Fruit fly (Drosophila melanogaster) whole organism, embryonic: ENCODE results near the gene CG10116.

Experiments
- Ada2b ChIP-seq: fragments of 200-800 bp; sonication (Bioruptor generic); IDR thresholded peaks from 2 replicates; pipeline ENCODE4 v1.3.6; 2022; ENCODE audit warnings: missing biosample characterization, missing genetic modification characterization
- Asciz ChIP-seq: fragments of 200-800 bp; sonication (Bioruptor generic); optimal IDR thresholded peaks from 2 replicates; lab custom pipeline; 2017; ENCODE audit warnings: missing biosample characterization, mild to moderate bottlenecking, missing genetic modification characterization, missing genetic modification reagents
- CG1024 ChIP-seq: fragments of 200-800 bp; sonication (Bioruptor generic); IDR thresholded peaks from 2 replicates; pipeline ENCODE4 v1.3.6; 2022; ENCODE audit warnings: missing biosample characterization, missing genetic modification characterization
- CG11723 ChIP-seq: fragments of 200-800 bp; sonication (Bioruptor generic); optimal IDR thresholded peaks from 2 replicates; lab custom pipeline; 2017; ENCODE audit warnings: missing biosample characterization, mild to moderate bottlenecking, missing genetic modification characterization
- CG13296 ChIP-seq: fragments of 200-800 bp; sonication (Bioruptor generic); optimal IDR thresholded peaks from 3 replicates; lab custom pipeline; 2018; ENCODE audit warnings: missing biosample characterization, mild to moderate bottlenecking, missing genetic modification characterization
- CG13894 ChIP-seq: fragments of 200-800 bp; sonication (Bioruptor generic); optimal IDR thresholded peaks from 3 replicates; lab custom pipeline; 2018; ENCODE audit warnings: missing biosample characterization, mild to moderate bottlenecking, missing genetic modification characterization, moderate library complexity
- CG15269 ChIP-seq: fragments of 200-800 bp; sonication (Bioruptor generic); optimal IDR thresholded peaks from 2 replicates; lab custom pipeline; 2018; ENCODE audit warnings: missing biosample characterization, mild to moderate bottlenecking, missing genetic modification characterization, moderate library complexity
- CG16779 ChIP-seq: fragments of 200-800 bp; sonication (Bioruptor generic); IDR thresholded peaks from 2 replicates; pipeline ENCODE4 v1.3.6; 2022; ENCODE audit warnings: missing biosample characterization, missing genetic modification characterization
- CG2120 ChIP-seq: fragments of 200-800 bp; sonication (Bioruptor generic); optimal IDR thresholded peaks from 3 replicates; lab custom pipeline; 2016; ENCODE audit warnings: missing biosample characterization, missing genetic modification characterization
- CG3163 ChIP-seq: fragments of 200-800 bp; sonication (Bioruptor generic); optimal IDR thresholded peaks from 3 replicates; lab custom pipeline; 2016; ENCODE audit warnings: missing biosample characterization, missing genetic modification characterization
- CG32532 ChIP-seq: fragments of 200-800 bp; sonication (Bioruptor generic); IDR thresholded peaks from 2 replicates; pipeline ENCODE4 v1.3.6; 2022; ENCODE audit warnings: missing biosample characterization, missing genetic modification characterization
- CG5953 ChIP-seq: fragments of 200-800 bp; sonication (Bioruptor generic); IDR thresholded peaks from 2 replicates; pipeline ENCODE4 v1.3.6; 2022; ENCODE audit warnings: missing biosample characterization, missing genetic modification characterization
- CG7786 ChIP-seq: fragments of 200-800 bp; sonication (Bioruptor generic); optimal IDR thresholded peaks from 2 replicates; lab custom pipeline; 2016; ENCODE audit warnings: missing biosample characterization, missing genetic modification characterization
- CG7928 ChIP-seq: fragments of 200-800 bp; sonication (Bioruptor generic); optimal IDR thresholded peaks from 2 replicates; lab custom pipeline; 2017; ENCODE audit warnings: missing biosample characterization, mild to moderate bottlenecking, missing genetic modification characterization
- CG8765 ChIP-seq: fragments of 200-800 bp; sonication (Bioruptor generic); IDR thresholded peaks from 2 replicates; pipeline ENCODE4 v1.3.6; 2022; ENCODE audit warnings: missing biosample characterization, missing genetic modification characterization
- CG9727 ChIP-seq: fragments of 200-800 bp; sonication (Bioruptor generic); optimal IDR thresholded peaks from 3 replicates; lab custom pipeline; 2017; ENCODE audit warnings: missing biosample characterization, mild to moderate bottlenecking, missing genetic modification characterization
- Deaf1 ChIP-seq: fragments of 200-800 bp; optimal IDR thresholded peaks from 3 replicates; lab custom pipeline; 2019; ENCODE audit warnings: missing biosample characterization, mild to moderate bottlenecking, missing genetic modification characterization, moderate library complexity
- Dll ChIP-seq: fragments of 200-800 bp; sonication (Bioruptor generic); IDR thresholded peaks from 4 replicates; pipeline ENCODE4 v1.3.6; 2022; ENCODE audit warnings: missing biosample characterization, missing genetic modification characterization; ENCODE audit not compliant: partially characterized antibody
- Elba2 ChIP-seq: fragments of 200-800 bp; sonication (Bioruptor generic); optimal IDR thresholded peaks from 3 replicates; lab custom pipeline; 2016; ENCODE audit warnings: missing biosample characterization, missing genetic modification characterization
- Ets97D ChIP-seq: fragments of 200-800 bp; sonication (Bioruptor generic); optimal IDR thresholded peaks from 3 replicates; lab custom pipeline; 2016; ENCODE audit warnings: missing biosample characterization, missing genetic modification characterization
- HLH54F ChIP-seq: fragments of 200-800 bp; sonication (Bioruptor generic); optimal IDR thresholded peaks from 3 replicates; lab custom pipeline; 2016; ENCODE audit warnings: missing biosample characterization, missing genetic modification characterization
- HLHmδ ChIP-seq: fragments of 200-800 bp; sonication (Bioruptor generic); optimal IDR thresholded peaks from 2 replicates; lab custom pipeline; 2018; ENCODE audit warnings: missing biosample characterization, mild to moderate bottlenecking, missing genetic modification characterization, moderate library complexity
- Hr51 ChIP-seq, 2 experiments: fragments of 200-800 bp; sonication (Bioruptor generic); optimal IDR thresholded peaks; 2 replicates in 1 of 2; 3 replicates in 1 of 2; lab custom pipeline; 2016 to 2018; ENCODE audit warnings: missing biosample characterization in 2 of 2, missing genetic modification characterization in 2 of 2, mild to moderate bottlenecking in 1 of 2, moderate library complexity in 1 of 2
- Neu2 ChIP-seq: fragments of 200-800 bp; sonication (Bioruptor generic); optimal IDR thresholded peaks from 3 replicates; lab custom pipeline; 2016; ENCODE audit warnings: missing biosample characterization, missing genetic modification characterization, borderline replicate concordance
- Side ChIP-seq: fragments of 200-800 bp; sonication (Bioruptor generic); optimal IDR thresholded peaks from 2 replicates; lab custom pipeline; 2016; ENCODE audit warnings: missing biosample characterization, missing genetic modification characterization
- Xbp1 ChIP-seq: fragments of 200-800 bp; sonication (Bioruptor generic); optimal IDR thresholded peaks from 3 replicates; lab custom pipeline; 2016; ENCODE audit warnings: missing biosample characterization, mild to moderate bottlenecking, missing genetic modification characterization
- abd-A ChIP-seq: fragments of 200-800 bp; sonication (Bioruptor generic); optimal IDR thresholded peaks from 3 replicates; lab custom pipeline; 2019; ENCODE audit warnings: missing biosample characterization, mild to moderate bottlenecking, missing genetic modification characterization, moderate library complexity
- ac ChIP-seq: fragments of 200-800 bp; sonication (Bioruptor generic); optimal IDR thresholded peaks from 3 replicates; lab custom pipeline; 2017; ENCODE audit warnings: missing biosample characterization, mild to moderate bottlenecking, missing genetic modification characterization
- aop ChIP-seq: fragments of 200-800 bp; sonication (Bioruptor generic); IDR thresholded peaks from 2 replicates; pipeline ENCODE4 v1.3.6; 2022; ENCODE audit warnings: missing biosample characterization, missing genetic modification characterization
- bsh ChIP-seq, 2 experiments: fragments of 200-800 bp; sonication (Bioruptor generic); optimal IDR thresholded peaks; 2 replicates each; lab custom pipeline; 2017 to 2018; ENCODE audit warnings: mild to moderate bottlenecking in 2 of 2, missing biosample characterization in 2 of 2, missing genetic modification characterization in 2 of 2, moderate library complexity in 1 of 2
- btn ChIP-seq: fragments of 200-800 bp; sonication (Bioruptor generic); optimal IDR thresholded peaks from 2 replicates; lab custom pipeline; 2016; ENCODE audit warnings: missing biosample characterization, missing genetic modification characterization
- chif ChIP-seq, 2 experiments: fragments of 200-800 bp; sonication (Bioruptor generic); optimal IDR thresholded peaks; 3 replicates each; lab custom pipeline; 2016; ENCODE audit warnings: missing biosample characterization in 2 of 2, missing genetic modification characterization in 2 of 2
- croc ChIP-seq: fragments of 200-800 bp; sonication (Bioruptor generic); conservative IDR thresholded peaks from 3 replicates; pipeline ENCODE4 v1.3.6; 2022; ENCODE audit warnings: missing biosample characterization, missing genetic modification characterization
- da ChIP-seq: fragments of 200-800 bp; sonication (Bioruptor generic); optimal IDR thresholded peaks from 2 replicates; lab custom pipeline; 2016; ENCODE audit warnings: missing biosample characterization, missing genetic modification characterization
- eve ChIP-seq, 2 experiments: fragments of >200 bp; optimal IDR thresholded peaks; 2 replicates each; lab custom pipeline; 2017; ENCODE audit warnings: missing biosample characterization in 2 of 2, missing genetic modification characterization in 2 of 2
- ewg ChIP-seq: fragments of 200-800 bp; sonication (Bioruptor generic); optimal IDR thresholded peaks from 3 replicates; lab custom pipeline; 2017; ENCODE audit warnings: mild to moderate bottlenecking, missing biosample characterization, missing genetic modification reagents, missing genetic modification characterization
- exex ChIP-seq: fragments of 200-800 bp; sonication (Bioruptor generic); optimal IDR thresholded peaks from 4 replicates; lab custom pipeline; 2018; ENCODE audit warnings: missing biosample characterization, mild to moderate bottlenecking, missing genetic modification characterization, moderate library complexity
- fu2 ChIP-seq: fragments of 200-800 bp; sonication (Bioruptor generic); optimal IDR thresholded peaks from 2 replicates; lab custom pipeline; 2016; ENCODE audit warnings: missing biosample characterization, missing genetic modification characterization
- gce ChIP-seq: fragments of 200-800 bp; sonication (Bioruptor generic); IDR thresholded peaks from 3 replicates; pipeline ENCODE4 v1.3.6; 2022; ENCODE audit warnings: missing biosample characterization, missing genetic modification characterization
- gcm2 ChIP-seq: fragments of 200-800 bp; sonication (Bioruptor generic); optimal IDR thresholded peaks from 2 replicates; lab custom pipeline; 2016; ENCODE audit warnings: missing biosample characterization, missing genetic modification characterization
- klu ChIP-seq: fragments of 200-800 bp; sonication (Bioruptor generic); IDR thresholded peaks from 2 replicates; pipeline ENCODE4 v1.3.6; 2022; ENCODE audit warnings: missing biosample characterization, missing genetic modification characterization
- nom ChIP-seq: fragments of 200-800 bp; sonication (Bioruptor generic); optimal IDR thresholded peaks from 2 replicates; lab custom pipeline; 2017; ENCODE audit warnings: missing biosample characterization, missing genetic modification characterization, mild to moderate bottlenecking, moderate library complexity, missing genetic modification reagents
- peb ChIP-seq: fragments of 200-800 bp; sonication (Bioruptor generic); IDR thresholded peaks from 2 replicates; pipeline ENCODE4 v1.3.6; 2022; ENCODE audit warnings: missing biosample characterization, missing genetic modification characterization
- seq ChIP-seq: fragments of 200-800 bp; sonication (Bioruptor generic); IDR thresholded peaks from 2 replicates; pipeline ENCODE4 v1.3.6; 2022; ENCODE audit warnings: missing biosample characterization, missing genetic modification characterization
- sima ChIP-seq: fragments of 200-800 bp; sonication (Bioruptor generic); optimal IDR thresholded peaks from 2 replicates; lab custom pipeline; 2016; ENCODE audit warnings: missing biosample characterization, missing genetic modification characterization
- toy ChIP-seq: fragments of 200-800 bp; sonication (Bioruptor generic); IDR thresholded peaks from 2 replicates; pipeline ENCODE4 v1.3.6; 2022; ENCODE audit warnings: missing biosample characterization, missing genetic modification characterization
- trem ChIP-seq: fragments of 200-800 bp; optimal IDR thresholded peaks from 3 replicates; lab custom pipeline; 2019; ENCODE audit warnings: missing biosample characterization, mild to moderate bottlenecking, missing genetic modification characterization, moderate library complexity
- vvl ChIP-seq: fragments of 200-800 bp; sonication (Bioruptor generic); IDR thresholded peaks from 2 replicates; pipeline ENCODE4 v1.3.6; 2022; ENCODE audit warnings: missing biosample characterization, missing genetic modification characterization
- zf30C ChIP-seq: fragments of 200-800 bp; sonication (Bioruptor generic); optimal IDR thresholded peaks from 3 replicates; lab custom pipeline; 2018; ENCODE audit warnings: missing biosample characterization, mild to moderate bottlenecking, missing genetic modification characterization
- zfh1 ChIP-seq: fragments of 200-800 bp; sonication (Bioruptor generic); IDR thresholded peaks from 3 replicates; pipeline ENCODE4 v1.3.6; 2022; ENCODE audit warnings: missing biosample characterization, missing genetic modification characterization

CG10116 gene

DNA sequence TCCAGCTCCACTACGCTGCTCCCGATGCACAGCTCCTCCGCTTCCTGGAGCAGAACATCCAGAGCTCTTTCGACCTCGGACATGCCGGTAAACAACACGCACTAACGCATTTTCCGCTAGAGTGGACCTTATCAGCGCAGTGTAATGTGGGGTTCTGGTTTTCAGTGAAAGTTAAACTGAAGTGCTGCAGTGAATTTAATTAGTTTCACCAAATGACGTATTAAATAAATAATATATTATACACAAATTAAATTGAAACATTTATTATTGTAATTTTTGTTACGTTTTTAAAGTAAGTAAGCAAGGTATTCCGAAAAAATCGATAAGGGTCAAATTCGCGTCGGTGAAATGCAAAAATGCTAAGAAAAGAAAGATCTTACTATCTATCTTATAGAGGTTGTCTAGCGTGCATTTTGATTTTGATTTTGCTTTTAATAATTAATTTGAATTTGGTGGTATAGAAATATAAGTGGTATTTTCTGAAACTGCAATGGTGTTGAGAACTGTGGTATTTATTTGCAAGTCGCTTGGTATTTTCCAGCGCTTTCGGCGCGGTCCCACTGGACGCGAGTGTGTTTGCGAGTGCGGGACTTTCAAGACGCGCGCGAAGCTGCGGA is 6.8 kb downstream of the CG10116 start, which contains the start of the genes JMJD7 and CG10738 (continued):
- TF ChIP-seq bsh (GFP tag; optimal IDR thresholded peaks at IDR 0.05; lab: Kevin White, UChicago), result peak in 1 of 2 experiments; percentile 13
- peak; percentile 76 for TF ChIP-seq CG5953
- TF ChIP-seq vvl (GFP tag; lab: Robert Waterston, UW), result peak; percentile 88
- TF ChIP-seq ac (GFP tag; lab: Kevin White, UChicago), result no peak
- TF ChIP-seq CG11723 (GFP tag; lab: Kevin White, UChicago), result no peak
- TF ChIP-seq zf30C (GFP tag; lab: Kevin White, UChicago), result no peak
- peak; percentile 43 for TF ChIP-seq CG7928 (GFP tag; lab: Kevin White, UChicago)
- TF ChIP-seq CG13894 (tag; lab: Kevin White, UChicago), result no peak
- TF ChIP-seq zfh1 (GFP tag; lab: Robert Waterston, UW), result peak; percentile 55; the same call in 1 of the 3 replicates
- peak; percentile 70 for TF ChIP-seq klu (GFP tag; lab: Robert Waterston, UW)
- TF ChIP-seq fu2 (GFP tag; lab: Kevin White, UChicago), result no peak
- no peak for TF ChIP-seq Neu2 (GFP tag; lab: Kevin White, UChicago)
- TF ChIP-seq HLHmδ (GFP tag; lab: Kevin White, UChicago), result no peak
- TF ChIP-seq abd-A (tag; lab: Kevin White, UChicago), result no peak
- peak; percentile 38; the same call in 1 of the 3 replicates for TF ChIP-seq gce (GFP tag; lab: Robert Waterston, UW)
- no peak for TF ChIP-seq CG7786 (GFP tag; lab: Kevin White, UChicago)
- no peak for TF ChIP-seq sima (GFP tag; lab: Kevin White, UChicago)
- peak; percentile 33 for TF ChIP-seq Deaf1 (tag; lab: Kevin White, UChicago)
- TF ChIP-seq peb (GFP tag; lab: Robert Waterston, UW), result 0 out of 2 replicates have a peak, but pooled peaks have one; percentile 41
- peak; percentile 63 for TF ChIP-seq CG9727 (GFP tag; lab: Kevin White, UChicago)
- no peak for TF ChIP-seq eve (GFP tag; optimal IDR thresholded peaks at IDR 0.05; lab: Kevin White, UChicago)
- TF ChIP-seq ewg (GFP tag; lab: Kevin White, UChicago), result no peak
- peak in 1 of 2 experiments; percentile 19 for TF ChIP-seq Hr51 (GFP tag; optimal IDR thresholded peaks at IDR 0.05; lab: Kevin White, UChicago)
- TF ChIP-seq Asciz (GFP tag; lab: Kevin White, UChicago), result no peak
- peak; percentile 68 for TF ChIP-seq nom
- no peak for TF ChIP-seq HLH54F (GFP tag; lab: Kevin White, UChicago)
- no peak for TF ChIP-seq da (GFP tag; lab: Kevin White, UChicago)
- TF ChIP-seq CG15269 (tag; lab: Kevin White, UChicago), result no peak
- TF ChIP-seq aop (GFP tag; lab: Robert Waterston, UW), result peak; percentile 59; the same call in 1 of the 2 replicates
- no peak for TF ChIP-seq CG3163 (GFP tag; lab: Kevin White, UChicago)
- TF ChIP-seq CG8765 (GFP tag; lab: Robert Waterston, UW), result peak; percentile 33; the same call in 1 of the 2 replicates
- peak; percentile 51; the same call in 1 of the 2 replicates for TF ChIP-seq CG16779 (GFP tag; lab: Robert Waterston, UW)
- TF ChIP-seq CG13296 (GFP tag; lab: Kevin White, UChicago), result peak; percentile 53
- peak; percentile 57 for TF ChIP-seq Xbp1 (GFP tag; lab: Kevin White, UChicago)
- no peak for TF ChIP-seq gcm2 (GFP tag; lab: Kevin White, UChicago)
- TF ChIP-seq croc (GFP tag; lab: Robert Waterston, UW), result no peak; the same call in 2 of the 3 replicates
- TF ChIP-seq toy (GFP tag; lab: Robert Waterston, UW), result peak; percentile 25; the same call in 1 of the 2 replicates
- TF ChIP-seq btn, result no peak
- peak; percentile 77 for TF ChIP-seq CG1024 (GFP tag; lab: Robert Waterston, UW)
- peak; percentile 85 for TF ChIP-seq CG32532
- peak; percentile 16 for TF ChIP-seq Ets97D (GFP tag; lab: Kevin White, UChicago)
- peak; percentile 36; the same call in 1 of the 2 replicates for TF ChIP-seq seq
- no peak for TF ChIP-seq Elba2 (GFP tag; lab: Kevin White, UChicago)
- peak; percentile 84 for TF ChIP-seq Ada2b
- TF ChIP-seq exex (tag; lab: Kevin White, UChicago), result no peak
- no peak for TF ChIP-seq trem (tag; lab: Kevin White, UChicago)
- no peak for TF ChIP-seq Dll (GFP tag; lab: Robert Waterston, UW)
- TF ChIP-seq Side (GFP tag; lab: Kevin White, UChicago), result no peak
- peak; percentile 45 for TF ChIP-seq CG2120
- TF ChIP-seq chif (GFP tag; optimal IDR thresholded peaks at IDR 0.05; lab: Kevin White, UChicago), result no peak
